Worm (Caenorhabditis elegans) whole organism, late embryonic: ENCODE measurements around the gene Y11D7A.5.

Experiments used
- C38D4.7 ChIP-seq: fragments of 200-800 bp; sonication (Bioruptor generic); optimal IDR thresholded peaks from 2 replicates; lab custom pipeline; 2018; ENCODE audit warnings: mild to moderate bottlenecking, missing genetic modification characterization, moderate library complexity, missing compliant biosample characterization
- F13H6.1 ChIP-seq: sonication (generic microtip); optimal IDR thresholded peaks from 2 replicates; lab custom pipeline; 2016; ENCODE audit warnings: missing genetic modification characterization, missing compliant biosample characterization
- K09A11.1 ChIP-seq: sonication (generic microtip); optimal IDR thresholded peaks from 2 replicates; lab custom pipeline; 2017; ENCODE audit warnings: antibody characterized with exemption, mild to moderate bottlenecking, missing genetic modification characterization, missing compliant biosample characterization; ENCODE audit not compliant: insufficient read depth
- Y22D7AL.16 ChIP-seq: sonication (generic microtip); optimal IDR thresholded peaks from 2 replicates; lab custom pipeline; 2016; ENCODE audit warnings: missing genetic modification characterization, missing compliant biosample characterization
- ama-1 ChIP-seq: fragments of 150-350 bp; optimal IDR thresholded peaks from 2 replicates; lab custom pipeline; 2014
- ceh-14 ChIP-seq: sonication (generic microtip); optimal IDR thresholded peaks from 2 replicates; lab custom pipeline; 2016; ENCODE audit warnings: missing genotype, missing genetic modification characterization, missing compliant biosample characterization
- ceh-18 ChIP-seq: sonication (generic microtip); optimal IDR thresholded peaks from 2 replicates; lab custom pipeline; 2016; ENCODE audit warnings: missing genetic modification characterization, missing compliant biosample characterization
- ceh-30 ChIP-seq: fragments of 150-350 bp; optimal IDR thresholded peaks from 2 replicates; lab custom pipeline; 2014; ENCODE audit warnings: missing biosample characterization, missing genetic modification characterization
- ceh-34 ChIP-seq: sonication (generic microtip); optimal IDR thresholded peaks from 2 replicates; lab custom pipeline; 2016; ENCODE audit warnings: mild to moderate bottlenecking, missing genetic modification characterization, missing compliant biosample characterization
- ceh-45 ChIP-seq: fragments of 200-800 bp; sonication (Bioruptor generic); IDR thresholded peaks from 2 replicates; pipeline ENCODE4 v1.3.6; 2022; ENCODE audit warnings: missing genetic modification reagents, missing genetic modification characterization, missing compliant biosample characterization
- dve-1 ChIP-seq: sonication (generic microtip); optimal IDR thresholded peaks from 2 replicates; lab custom pipeline; 2017; ENCODE audit warnings: antibody characterized with exemption, mild to moderate bottlenecking, missing genetic modification characterization, missing compliant biosample characterization
- elt-4 ChIP-seq: sonication (generic microtip); optimal IDR thresholded peaks from 2 replicates; lab custom pipeline; 2016; ENCODE audit warnings: missing genetic modification characterization, missing compliant biosample characterization
- eyg-1 ChIP-seq: sonication (generic microtip); optimal IDR thresholded peaks from 2 replicates; lab custom pipeline; 2016; ENCODE audit warnings: missing genotype, missing genetic modification characterization, missing compliant biosample characterization
- fax-1 ChIP-seq: sonication (generic microtip); optimal IDR thresholded peaks from 2 replicates; lab custom pipeline; 2016; ENCODE audit warnings: missing genotype, missing genetic modification characterization, missing compliant biosample characterization
- fkh-10 ChIP-seq: fragments of 150-350 bp; optimal IDR thresholded peaks from 2 replicates; lab custom pipeline; 2014; ENCODE audit warnings: missing biosample characterization, missing genetic modification reagents, missing genetic modification characterization
- gmeb-2 ChIP-seq: sonication (generic microtip); optimal IDR thresholded peaks from 2 replicates; lab custom pipeline; 2016; ENCODE audit warnings: missing genetic modification characterization, inconsistent platforms, missing compliant biosample characterization
- hlh-6 ChIP-seq: sonication (generic microtip); optimal IDR thresholded peaks from 2 replicates; lab custom pipeline; 2016; ENCODE audit warnings: missing genotype, missing genetic modification characterization, missing compliant biosample characterization
- madf-2 ChIP-seq: sonication (generic microtip); optimal IDR thresholded peaks from 2 replicates; lab custom pipeline; 2017; ENCODE audit warnings: missing genetic modification characterization, missing compliant biosample characterization
- mec-3 ChIP-seq: sonication (generic microtip); optimal IDR thresholded peaks from 2 replicates; lab custom pipeline; 2016; ENCODE audit warnings: borderline replicate concordance, missing genetic modification characterization, missing compliant biosample characterization
- nhr-11 ChIP-seq: fragments of 150-350 bp; optimal IDR thresholded peaks from 2 replicates; lab custom pipeline; 2014; ENCODE audit warnings: missing biosample characterization, missing genetic modification characterization
- nhr-232 ChIP-seq: sonication (generic microtip); optimal IDR thresholded peaks from 2 replicates; lab custom pipeline; 2016; ENCODE audit warnings: missing genetic modification characterization, missing compliant biosample characterization
- npax-4 ChIP-seq: sonication (generic microtip); optimal IDR thresholded peaks from 2 replicates; lab custom pipeline; 2016; ENCODE audit warnings: missing genetic modification characterization, missing compliant biosample characterization
- odd-2 ChIP-seq: sonication (generic microtip); optimal IDR thresholded peaks from 2 replicates; lab custom pipeline; 2017; ENCODE audit warnings: antibody characterized with exemption, mild to moderate bottlenecking, missing genetic modification characterization, missing compliant biosample characterization
- pag-3 ChIP-seq: sonication (generic microtip); optimal IDR thresholded peaks from 2 replicates; lab custom pipeline; 2016; ENCODE audit warnings: missing compliant biosample characterization, missing genetic modification characterization, borderline replicate concordance
- pat-9 ChIP-seq: fragments of 200-800 bp; sonication (Bioruptor generic); optimal IDR thresholded peaks from 2 replicates; lab custom pipeline; 2018; ENCODE audit warnings: mild to moderate bottlenecking, missing genetic modification characterization, moderate library complexity, missing compliant biosample characterization
- pha-4 ChIP-seq: fragments of 150-350 bp; optimal IDR thresholded peaks from 2 replicates; lab custom pipeline; 2018; ENCODE audit warnings: missing biosample characterization, missing genetic modification reagents, missing genetic modification characterization
- pqm-1 ChIP-seq: sonication (generic microtip); optimal IDR thresholded peaks from 2 replicates; lab custom pipeline; 2016; ENCODE audit warnings: missing genetic modification characterization, missing compliant biosample characterization
- rnt-1 ChIP-seq: sonication (generic microtip); optimal IDR thresholded peaks from 2 replicates; lab custom pipeline; 2016; ENCODE audit warnings: missing genetic modification characterization, missing compliant biosample characterization
- sdc-2 ChIP-seq: sonication (generic microtip); optimal IDR thresholded peaks from 2 replicates; lab custom pipeline; 2016; ENCODE audit warnings: missing genotype, missing genetic modification characterization, missing compliant biosample characterization
- syd-9 ChIP-seq: sonication (generic microtip); optimal IDR thresholded peaks from 2 replicates; lab custom pipeline; 2016; ENCODE audit warnings: mild to moderate bottlenecking, missing genetic modification characterization, moderate library complexity, missing compliant biosample characterization
- unc-3 ChIP-seq, 2 experiments: fragments of 200-800 bp in 1 of 2; sonication (Bioruptor generic) in 1 of 2; sonication (generic microtip) in 1 of 2; conservative IDR thresholded peaks in 1 of 2; optimal IDR thresholded peaks in 1 of 2; 2 replicates each; pipeline versions ENCODE4 v1.3.6 to Lab custom; 2016 to 2022; ENCODE audit warnings: missing compliant biosample characterization in 2 of 2, missing genetic modification characterization in 2 of 2, missing genetic modification reagents in 1 of 2
- unc-55 ChIP-seq: sonication (generic microtip); optimal IDR thresholded peaks from 2 replicates; lab custom pipeline; 2017; ENCODE audit warnings: missing biosample characterization, missing genetic modification reagents, missing genetic modification characterization
- unc-86 ChIP-seq: sonication (generic microtip); optimal IDR thresholded peaks from 2 replicates; lab custom pipeline; 2016; ENCODE audit warnings: missing genetic modification characterization, missing compliant biosample characterization

The Y11D7A.5 gene

ce11 chrIV:9261687-9262086 lies 16.4 kb upstream of the Y11D7A.5 start, which contains the start of gene col-120:
col-120 (minus strand) TSS chrIV:9261787.
- TF ChIP-seq mec-3 (tag; lab: Kevin White, UChicago) (no peak), unc-55 (no peak), pha-4 (no peak), nhr-232 (tag; lab: Kevin White, UChicago) (no peak), ceh-34 (tag; lab: Kevin White, UChicago) (no peak), fax-1 (tag; lab: Kevin White, UChicago) (no peak), Y22D7AL.16 (tag; lab: Kevin White, UChicago) (no peak)
- TF ChIP-seq, all 69 proteins: peak for 0

- TF ChIP-seq elt-4 (peak; percentile 86), unc-3 (GFP tag; conservative IDR thresholded peaks at IDR 0.05; lab: Robert Waterston, UW) (no peak), unc-3 (tag; optimal IDR thresholded peaks at IDR 0.05; lab: Kevin White, UChicago) (no peak), mec-3 (tag; lab: Kevin White, UChicago) (peak; percentile 27)
Observed at ce11 chrIV:9260826-9261225, 15.5 kb upstream of the Y11D7A.5 start.

ce11 chrIV:9260334-9260733 lies 15.0 kb upstream of the Y11D7A.5 start:
- TF ChIP-seq fkh-10 (GFP tag; lab: Kevin White, UChicago) = no peak
- no peak for TF ChIP-seq gmeb-2
- TF ChIP-seq dve-1 (tag; lab: Kevin White, UChicago) = no peak
- no peak for TF ChIP-seq pha-4
- TF ChIP-seq pag-3 (tag; lab: Kevin White, UChicago) = no peak
- TF ChIP-seq pqm-1 = no peak
- no peak for TF ChIP-seq ceh-14 (tag; lab: Kevin White, UChicago)
- TF ChIP-seq eyg-1 (tag; lab: Kevin White, UChicago) = no peak
- TF ChIP-seq, all 69 proteins: peak for 0

- TF ChIP-seq unc-3 (GFP tag; conservative IDR thresholded peaks at IDR 0.05; lab: Robert Waterston, UW) (no peak), unc-3 (tag; optimal IDR thresholded peaks at IDR 0.05; lab: Kevin White, UChicago) (no peak), madf-2 (tag; lab: Kevin White, UChicago) (no peak), ceh-45 (no peak), F13H6.1 (tag; lab: Kevin White, UChicago) (no peak), hlh-6 (tag; lab: Kevin White, UChicago) (no peak), pat-9 (no peak), K09A11.1 (no peak), npax-4 (no peak), ceh-18 (no peak), sdc-2 (tag; lab: Kevin White, UChicago) (no peak), unc-86 (tag; lab: Kevin White, UChicago) (no peak), rnt-1 (tag; lab: Kevin White, UChicago) (no peak)
Observed at ce11 chrIV:9259687-9260086, 14.4 kb upstream of the Y11D7A.5 start, which contains the start of gene Y11D7A.10. Y11D7A.10 (minus strand) TSS chrIV:9259768.

ce11 chrIV:9258547-9258946 lies 13.2 kb upstream of the Y11D7A.5 start:
- TF ChIP-seq syd-9 (tag; lab: Kevin White, UChicago) (no peak), odd-2 (tag; lab: Kevin White, UChicago) (no peak), nhr-232 (tag; lab: Kevin White, UChicago) (no peak), ceh-30 (tag; lab: Kevin White, UChicago) (no peak), ama-1 (lab: Kevin White, UChicago) (peak; percentile 25), fkh-10 (GFP tag; lab: Kevin White, UChicago) (no peak), C38D4.7 (GFP tag; lab: Kevin White, UChicago) (no peak), nhr-11 (tag; lab: Kevin White, UChicago) (no peak)
